Fruit fly (Drosophila melanogaster): Measurements from ENCODE around the gene CG13998.

CG13998 gene

dm6 chr2L:5944305-5945282 is 12.0 kb downstream of the CG13998 start (continued):
- TF ChIP-seq zfh1 (GFP tag; IDR thresholded peaks at IDR 0.05) (0 out of 3 replicates have a peak, but pooled peaks have one; percentile 34), Dip3 (GFP tag; optimal IDR thresholded peaks at IDR 0.05) (no peak), corto (GFP tag; optimal IDR thresholded peaks at IDR 0.05) (no peak), Asciz (GFP tag; optimal IDR thresholded peaks at IDR 0.05) (no peak), sug (tag; optimal IDR thresholded peaks at IDR 0.05) (peak; percentile 97), az2 (GFP tag; optimal IDR thresholded peaks at IDR 0.05) (no peak), Ada2b (GFP tag; IDR thresholded peaks at IDR 0.05) (no peak), CG17385 (GFP tag; optimal IDR thresholded peaks at IDR 0.05) (no peak), CG7928 (GFP tag; optimal IDR thresholded peaks at IDR 0.05) (no peak), Atf6 (GFP tag; IDR thresholded peaks at IDR 0.05) (peak; percentile 45; the same call in 1 of the 2 replicates), gro (GFP tag; optimal IDR thresholded peaks at IDR 0.05) (peak; percentile 67), CG34422 (GFP tag; IDR thresholded peaks at IDR 0.05) (peak; percentile 35; the same call in 1 of the 3 replicates), B-H2 (GFP tag; optimal IDR thresholded peaks at IDR 0.05) (peak; percentile 48), CG6654 (GFP tag; optimal IDR thresholded peaks at IDR 0.05) (no peak), gsb (GFP tag; IDR thresholded peaks at IDR 0.05) (no peak), Ets97D (GFP tag; optimal IDR thresholded peaks at IDR 0.05) (no peak), vnd (GFP tag; IDR thresholded peaks at IDR 0.05; ENCODE audit: partially characterized antibody) (peak; percentile 74; the same call in 2 of the 3 replicates), dysf (GFP tag; IDR thresholded peaks at IDR 0.05) (peak; percentile 50; the same call in 2 of the 3 replicates), C15 (GFP tag; IDR thresholded peaks at IDR 0.05) (no peak), CG7745 (tag; optimal IDR thresholded peaks at IDR 0.05) (peak; percentile 3), Deaf1 (tag; optimal IDR thresholded peaks at IDR 0.05) (no peak), CG10959 (GFP tag; IDR thresholded peaks at IDR 0.05) (0 out of 2 replicates have a peak, but pooled peaks have one; percentile 14), Poxn (GFP tag; IDR thresholded peaks at IDR 0.05) (no peak), CG13123 (GFP tag; optimal IDR thresholded peaks at IDR 0.05) (no peak), p53 (GFP tag; optimal IDR thresholded peaks at IDR 0.05) (no peak), CG16813 (GFP tag; IDR thresholded peaks at IDR 0.05; ENCODE audit: partially characterized antibody) (peak; percentile 46; the same call in 1 of the 3 replicates), gfzf (GFP tag; optimal IDR thresholded peaks at IDR 0.05) (no peak), CTCF (GFP tag; optimal IDR thresholded peaks at IDR 0.05) (no peak), jumu (GFP tag; optimal IDR thresholded peaks at IDR 0.05) (peak; percentile 23), CG3163 (GFP tag; optimal IDR thresholded peaks at IDR 0.05) (no peak), Mrtf (GFP tag; IDR thresholded peaks at IDR 0.05) (no peak), CG11398 (GFP tag; optimal IDR thresholded peaks at IDR 0.05) (no peak), CG2120 (GFP tag; optimal IDR thresholded peaks at IDR 0.05) (no peak), cato (GFP tag; optimal IDR thresholded peaks at IDR 0.05; ENCODE audit: borderline replicate concordance) (no peak), CG5245 (GFP tag; optimal IDR thresholded peaks at IDR 0.05) (no peak), CG12219 (GFP tag; optimal IDR thresholded peaks at IDR 0.05) (no peak), onecut (GFP tag; IDR thresholded peaks at IDR 0.05) (peak; percentile 18; the same call in 1 of the 2 replicates), kay (GFP tag; optimal IDR thresholded peaks at IDR 0.05) (peak; percentile 45), klu (GFP tag; IDR thresholded peaks at IDR 0.05) (0 out of 2 replicates have a peak, but pooled peaks have one; percentile 19), jigr1 (GFP tag; IDR thresholded peaks at IDR 0.05) (no peak), salm (tag; optimal IDR thresholded peaks at IDR 0.05) (peak; percentile 25), Mad (GFP tag; optimal IDR thresholded peaks at IDR 0.05) (no peak), mirr (GFP tag; optimal IDR thresholded peaks at IDR 0.05) (peak; percentile 78), ato (GFP tag; IDR thresholded peaks at IDR 0.05; ENCODE audit: partially characterized antibody) (peak; percentile 27; the same call in 1 of the 2 replicates), ara (GFP tag; IDR thresholded peaks at IDR 0.05) (no peak), CG11085 (GFP tag; IDR thresholded peaks at IDR 0.05) (no peak), chif (GFP tag; optimal IDR thresholded peaks at IDR 0.05) (no peak), CG4707 (GFP tag; optimal IDR thresholded peaks at IDR 0.05) (no peak), hb (GFP tag; IDR thresholded peaks at IDR 0.05; ENCODE audit: partially characterized antibody) (no peak)

Data from whole organism, embryonic.